Worm (Caenorhabditis elegans) whole organism, midembryonic: ENCODE data around the gene ZK546.4.

Experiments
- T22C8.4 ChIP-seq: fragments of 200-800 bp; sonication (Bioruptor generic); IDR thresholded peaks from 2 replicates; pipeline ENCODE4 v1.3.6; 2022; ENCODE audit warnings: missing genetic modification characterization, missing compliant biosample characterization
- cog-1 ChIP-seq: sonication (generic microtip); optimal IDR thresholded peaks from 2 replicates; lab custom pipeline; 2016; ENCODE audit warnings: missing genetic modification characterization, missing compliant biosample characterization
- flt-1 ChIP-seq: fragments of 200-800 bp; sonication (Bioruptor generic); IDR thresholded peaks from 2 replicates; pipeline ENCODE4 v1.3.6; 2022; ENCODE audit warnings: missing genetic modification characterization, missing compliant biosample characterization
- klf-2 ChIP-seq: fragments of 200-800 bp; sonication (Bioruptor generic); conservative IDR thresholded peaks from 2 replicates; pipeline ENCODE4 v1.3.6; 2022; ENCODE audit warnings: missing genetic modification reagents, missing genetic modification characterization, missing compliant biosample characterization
- med-1 ChIP-seq: sonication (generic microtip); optimal IDR thresholded peaks from 2 replicates; lab custom pipeline; 2017; ENCODE audit warnings: missing genetic modification characterization, mild to moderate bottlenecking, missing compliant biosample characterization, antibody characterized with exemption, missing genetic modification reagents; ENCODE audit not compliant: insufficient read depth
- ref-1 ChIP-seq: fragments of 200-800 bp; sonication (Bioruptor generic); conservative IDR thresholded peaks from 2 replicates; pipeline ENCODE4 v1.3.6; 2022; ENCODE audit warnings: missing genetic modification reagents, missing genetic modification characterization, missing compliant biosample characterization
- tab-1 ChIP-seq: fragments of 200-800 bp; sonication (Bioruptor generic); IDR thresholded peaks from 2 replicates; pipeline ENCODE4 v1.3.6; 2022; ENCODE audit warnings: missing genetic modification characterization, missing compliant biosample characterization
- ztf-29 ChIP-seq: fragments of 200-800 bp; sonication (Bioruptor generic); IDR thresholded peaks from 2 replicates; pipeline ENCODE4 v1.3.6; 2022; ENCODE audit warnings: missing genetic modification reagents, missing genetic modification characterization, missing compliant biosample characterization

ce11 chrII:4905331-4905730, 32.5 kb upstream of the ZK546.4 start:
- TF ChIP-seq cog-1 (tag; lab: Kevin White, UChicago) (no peak), flt-1 (GFP tag; lab: Robert Waterston, UW) (no peak), tab-1 (GFP tag; lab: Robert Waterston, UW) (no peak), ref-1 (GFP tag; lab: Robert Waterston, UW) (no peak), klf-2 (no peak), ztf-29 (GFP tag; lab: Robert Waterston, UW) (no peak), med-1 (GFP tag; lab: Kevin White, UChicago) (no peak), T22C8.4 (GFP tag; lab: Robert Waterston, UW) (no peak)
